Fruit fly (Drosophila melanogaster) whole organism: Measurements from ENCODE around the gene Deaf1.

Source experiments
- EcR ChIP-seq, 2 experiments: fragments of >200 bp; optimal IDR thresholded peaks; 2 replicates each; lab custom pipeline; 2017; ENCODE audit warnings: missing biosample characterization in 2 of 2, missing genetic modification characterization in 2 of 2, missing genetic modification reagents in 2 of 2
- psq ChIP-seq: fragments of >200 bp; optimal IDR thresholded peaks from 2 replicates; lab custom pipeline; 2017

DNA sequence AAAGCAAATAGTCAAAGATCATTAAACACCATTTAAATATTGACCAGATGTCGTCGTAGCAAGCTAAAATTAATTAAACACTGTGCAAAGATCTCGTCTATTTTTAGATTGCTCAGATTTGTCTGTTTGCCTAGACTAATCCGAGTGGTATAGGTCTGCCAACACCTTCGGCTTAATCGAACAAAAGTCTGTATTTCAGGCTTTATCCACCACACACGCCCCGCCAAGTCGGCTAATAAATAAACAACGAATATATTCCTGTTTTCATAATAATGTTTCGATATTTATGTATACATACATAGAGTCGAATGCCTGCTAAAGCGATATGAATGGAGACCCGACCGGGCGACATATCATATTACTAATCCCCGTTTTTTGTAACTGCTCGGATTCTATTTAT is 39.4 kb upstream of the Deaf1 start:
- no peak for TF ChIP-seq psq (lab: Kevin White, UChicago)
- no peak for TF ChIP-seq EcR (GFP tag; optimal IDR thresholded peaks at IDR 0.05; lab: Kevin White, UChicago)
